Fruit fly (Drosophila melanogaster) whole organism, pupa: ENCODE measurements around the gene Pif1B.

Source experiments
- CG10348 ChIP-seq: fragments of 200-800 bp; sonication (Bioruptor generic); IDR thresholded peaks from 2 replicates; pipeline ENCODE4 v1.3.6; 2022; ENCODE audit warnings: missing biosample characterization, missing genetic modification characterization
- CG12605 ChIP-seq: fragments of 200-800 bp; sonication (Bioruptor generic); IDR thresholded peaks from 2 replicates; pipeline ENCODE4 v1.3.6; 2022; ENCODE audit warnings: missing biosample characterization, missing genetic modification characterization
- CG13204 ChIP-seq: fragments of 200-800 bp; sonication (Bioruptor generic); optimal IDR thresholded peaks from 2 replicates; lab custom pipeline; 2018; ENCODE audit warnings: missing biosample characterization, mild to moderate bottlenecking, missing genetic modification characterization, moderate library complexity
- CG32121 ChIP-seq: fragments of 200-800 bp; sonication (Bioruptor generic); IDR thresholded peaks from 2 replicates; pipeline ENCODE4 v1.3.6; 2022; ENCODE audit warnings: missing biosample characterization, missing genetic modification characterization
- CG4496 ChIP-seq: fragments of 200-800 bp; sonication (Bioruptor generic); IDR thresholded peaks from 3 replicates; pipeline ENCODE4 v1.3.6; 2022; ENCODE audit warnings: missing biosample characterization, missing genetic modification characterization
- CG8301 ChIP-seq: fragments of 200-800 bp; sonication (Bioruptor generic); optimal IDR thresholded peaks from 2 replicates; lab custom pipeline; 2018; ENCODE audit warnings: missing biosample characterization, mild to moderate bottlenecking, missing genetic modification characterization

DNA sequence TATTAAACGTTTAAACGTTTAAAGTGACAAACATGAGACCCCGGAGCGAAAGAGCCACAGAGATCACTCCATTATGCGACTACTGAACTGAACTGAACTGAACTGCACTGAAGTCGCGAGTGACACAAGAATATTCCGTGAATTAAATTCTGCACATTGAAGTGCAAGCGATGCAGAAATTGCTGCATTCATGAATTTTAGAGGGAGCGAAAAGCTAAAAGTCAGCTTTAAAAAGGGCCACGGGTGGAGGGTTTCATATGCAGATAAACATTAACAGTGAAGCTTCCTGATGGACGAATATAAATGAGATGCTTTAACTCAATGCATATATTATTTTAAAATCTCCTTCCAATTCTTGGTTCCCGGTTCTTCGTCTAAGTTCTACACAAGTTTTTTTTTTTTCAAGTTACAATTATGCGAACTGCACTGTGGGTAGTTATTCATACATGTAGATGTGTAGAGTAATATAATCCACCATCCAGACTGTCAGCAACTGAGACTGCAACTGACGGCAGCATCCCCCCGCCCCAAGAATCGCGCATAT, 46.2 kb upstream of the Pif1B start:
- peak; percentile 36 for TF ChIP-seq CG8301 (tag; lab: Kevin White, UChicago)
- TF ChIP-seq CG13204 (GFP tag; lab: Kevin White, UChicago): no peak
- TF ChIP-seq CG12605 (GFP tag; lab: Robert Waterston, UW): no peak
- TF ChIP-seq CG4496 (GFP tag; lab: Robert Waterston, UW): peak; percentile 65; the same call in 2 of the 3 replicates
- TF ChIP-seq CG10348 (GFP tag; lab: Robert Waterston, UW): no peak
- peak; percentile 44; the same call in 1 of the 2 replicates for TF ChIP-seq CG32121 (GFP tag; lab: Robert Waterston, UW)
